Fruit fly (Drosophila melanogaster) whole organism, embryonic: ENCODE measurements around the gene CG44040.
A peak's percentile ranks its signal among the peaks of the same experiment; 100 is the strongest.

ENCODE experiments used
- Awh ChIP-seq: fragments of 200-800 bp; sonication (Bioruptor generic); IDR thresholded peaks from 2 replicates; pipeline ENCODE4, ENCODE4 v1.3.6; 2022; ENCODE audit warnings: missing biosample characterization, missing genetic modification characterization
- C15 ChIP-seq: fragments of 200-800 bp; sonication (Bioruptor generic); IDR thresholded peaks from 3 replicates; pipeline ENCODE4 v1.3.6; 2022; ENCODE audit warnings: missing biosample characterization, missing genetic modification characterization
- CG10431 ChIP-seq: fragments of 200-800 bp; sonication (Bioruptor generic); optimal IDR thresholded peaks from 3 replicates; lab custom pipeline; 2018; ENCODE audit warnings: missing biosample characterization, mild to moderate bottlenecking, missing genetic modification characterization
- CG11456 ChIP-seq: fragments of 200-800 bp; sonication (Bioruptor generic); IDR thresholded peaks from 3 replicates; pipeline ENCODE4 v1.3.6; 2022; ENCODE audit warnings: missing biosample characterization, missing genetic modification characterization
- CG12219 ChIP-seq: fragments of 200-800 bp; sonication (Bioruptor generic); optimal IDR thresholded peaks from 3 replicates; lab custom pipeline; 2018; ENCODE audit warnings: missing biosample characterization, mild to moderate bottlenecking, missing genetic modification characterization
- CG15479 ChIP-seq: fragments of 200-800 bp; sonication (Bioruptor generic); optimal IDR thresholded peaks from 3 replicates; lab custom pipeline; 2019; ENCODE audit warnings: missing biosample characterization, mild to moderate bottlenecking, missing genetic modification characterization, moderate library complexity
- CG15601 ChIP-seq: fragments of 200-800 bp; sonication (Bioruptor generic); optimal IDR thresholded peaks from 3 replicates; lab custom pipeline; 2019; ENCODE audit warnings: missing biosample characterization, mild to moderate bottlenecking, missing genetic modification characterization, moderate library complexity
- CG16863 ChIP-seq: fragments of 200-800 bp; sonication (Bioruptor generic); optimal IDR thresholded peaks from 3 replicates; lab custom pipeline; 2016; ENCODE audit warnings: missing biosample characterization, missing genetic modification characterization
- CG17186 ChIP-seq: fragments of 200-800 bp; sonication (Bioruptor generic); optimal IDR thresholded peaks from 3 replicates; lab custom pipeline; 2017; ENCODE audit warnings: missing biosample characterization, missing genetic modification reagents, missing genetic modification characterization
- CG17359 ChIP-seq: fragments of 200-800 bp; sonication (Bioruptor generic); optimal IDR thresholded peaks from 3 replicates; lab custom pipeline; 2018; ENCODE audit warnings: missing biosample characterization, mild to moderate bottlenecking, missing genetic modification characterization, moderate library complexity
- CG2120 ChIP-seq: fragments of 200-800 bp; sonication (Bioruptor generic); optimal IDR thresholded peaks from 3 replicates; lab custom pipeline; 2016; ENCODE audit warnings: missing biosample characterization, missing genetic modification characterization
- CG33213 ChIP-seq: fragments of 200-800 bp; sonication (Bioruptor generic); optimal IDR thresholded peaks from 3 replicates; lab custom pipeline; 2016; ENCODE audit warnings: missing biosample characterization, missing genetic modification characterization
- CG34422 ChIP-seq: fragments of 200-800 bp; sonication (Bioruptor generic); IDR thresholded peaks from 3 replicates; pipeline ENCODE4 v1.3.6; 2022; ENCODE audit warnings: missing biosample characterization, missing genetic modification characterization
- CG7928 ChIP-seq: fragments of 200-800 bp; sonication (Bioruptor generic); optimal IDR thresholded peaks from 2 replicates; lab custom pipeline; 2017; ENCODE audit warnings: missing biosample characterization, mild to moderate bottlenecking, missing genetic modification characterization
- CG8359 ChIP-seq: fragments of 200-800 bp; sonication (Bioruptor generic); optimal IDR thresholded peaks from 2 replicates; lab custom pipeline; 2017; ENCODE audit warnings: missing biosample characterization, mild to moderate bottlenecking, missing genetic modification characterization, borderline replicate concordance
- CG9797 ChIP-seq: fragments of 200-800 bp; sonication (Bioruptor generic); optimal IDR thresholded peaks from 3 replicates; lab custom pipeline; 2018; ENCODE audit warnings: missing biosample characterization, mild to moderate bottlenecking, missing genetic modification characterization
- Dref ChIP-seq: fragments of 200-800 bp; sonication (Bioruptor generic); IDR thresholded peaks from 2 replicates; pipeline ENCODE4 v1.3.6; 2022; ENCODE audit warnings: missing biosample characterization, missing genetic modification characterization
- Drgx ChIP-seq: fragments of 200-800 bp; sonication (Bioruptor generic); IDR thresholded peaks from 2 replicates; pipeline ENCODE4 v1.3.6; 2022; ENCODE audit warnings: missing biosample characterization, missing genetic modification characterization
- HLH4C ChIP-seq: fragments of 200-800 bp; sonication (Bioruptor generic); IDR thresholded peaks from 3 replicates; pipeline ENCODE4 v1.3.6; 2022; ENCODE audit warnings: missing biosample characterization, missing genetic modification characterization; ENCODE audit not compliant: partially characterized antibody
- HLH54F ChIP-seq: fragments of 200-800 bp; sonication (Bioruptor generic); optimal IDR thresholded peaks from 3 replicates; lab custom pipeline; 2016; ENCODE audit warnings: missing biosample characterization, missing genetic modification characterization
- HmgD ChIP-seq: fragments of 200-800 bp; sonication (Bioruptor generic); optimal IDR thresholded peaks from 3 replicates; lab custom pipeline; 2016; ENCODE audit warnings: missing biosample characterization, missing genetic modification characterization
- Kr ChIP-seq: fragments of 200-800 bp; sonication (Bioruptor generic); optimal IDR thresholded peaks from 2 replicates; lab custom pipeline; 2017; ENCODE audit warnings: missing biosample characterization, mild to moderate bottlenecking, missing genetic modification characterization
- MESR4 ChIP-seq: fragments of 200-800 bp; sonication (Bioruptor generic); optimal IDR thresholded peaks from 2 replicates; lab custom pipeline; 2018; ENCODE audit warnings: missing biosample characterization, mild to moderate bottlenecking, missing genetic modification characterization, moderate library complexity
- Med ChIP-seq: fragments of 200-800 bp; sonication (Bioruptor generic); peaks from one replicate; lab custom pipeline; 2016; ENCODE audit warnings: missing biosample characterization, missing genetic modification characterization, mild to moderate bottlenecking, inconsistent platforms, moderate library complexity
- Meics ChIP-seq: fragments of 200-800 bp; sonication (Bioruptor generic); optimal IDR thresholded peaks from 2 replicates; lab custom pipeline; 2017; ENCODE audit warnings: missing biosample characterization, mild to moderate bottlenecking, missing genetic modification characterization
- Myb ChIP-seq: fragments of 200-800 bp; sonication (Bioruptor generic); optimal IDR thresholded peaks from 2 replicates; lab custom pipeline; 2016; ENCODE audit warnings: missing biosample characterization, missing genetic modification characterization
- NfI ChIP-seq: fragments of 200-800 bp; sonication (Bioruptor generic); optimal IDR thresholded peaks from 3 replicates; lab custom pipeline; 2018; ENCODE audit warnings: missing biosample characterization, mild to moderate bottlenecking, missing genetic modification characterization, moderate library complexity
- Sin3A ChIP-seq: fragments of >200 bp; optimal IDR thresholded peaks from 2 replicates; lab custom pipeline; 2018
- YL-1 ChIP-seq: fragments of 200-800 bp; sonication (Bioruptor generic); optimal IDR thresholded peaks from 3 replicates; lab custom pipeline; 2017; ENCODE audit warnings: missing biosample characterization, mild to moderate bottlenecking, missing genetic modification characterization
- az2 ChIP-seq: fragments of 200-800 bp; sonication (Bioruptor generic); optimal IDR thresholded peaks from 3 replicates; lab custom pipeline; 2016; ENCODE audit warnings: missing biosample characterization, missing genetic modification characterization
- bigmax ChIP-seq: fragments of 200-800 bp; sonication (Bioruptor generic); optimal IDR thresholded peaks from 2 replicates; lab custom pipeline; 2018; ENCODE audit warnings: missing biosample characterization, mild to moderate bottlenecking, missing genetic modification characterization
- bowl ChIP-seq: fragments of 200-800 bp; sonication (Bioruptor generic); IDR thresholded peaks from 2 replicates; pipeline ENCODE4 v1.3.6; 2022; ENCODE audit warnings: missing biosample characterization, missing genetic modification characterization
- caup ChIP-seq: fragments of 200-800 bp; sonication (Bioruptor generic); optimal IDR thresholded peaks from 3 replicates; lab custom pipeline; 2017; ENCODE audit warnings: missing biosample characterization, mild to moderate bottlenecking, missing genetic modification characterization, moderate library complexity; ENCODE audit not compliant: severe bottlenecking
- cg ChIP-seq: fragments of 200-800 bp; sonication (Bioruptor generic); optimal IDR thresholded peaks from 3 replicates; lab custom pipeline; 2019; ENCODE audit warnings: missing biosample characterization, mild to moderate bottlenecking, missing genetic modification characterization, moderate library complexity
- chif ChIP-seq, 2 experiments: fragments of 200-800 bp; sonication (Bioruptor generic); optimal IDR thresholded peaks; 3 replicates each; lab custom pipeline; 2016; ENCODE audit warnings: missing biosample characterization in 2 of 2, missing genetic modification characterization in 2 of 2
- ci ChIP-seq: fragments of 200-800 bp; sonication (Bioruptor generic); IDR thresholded peaks from 3 replicates; pipeline ENCODE4 v1.3.6; 2022; ENCODE audit warnings: missing biosample characterization, missing genetic modification characterization
- da ChIP-seq: fragments of 200-800 bp; sonication (Bioruptor generic); optimal IDR thresholded peaks from 2 replicates; lab custom pipeline; 2016; ENCODE audit warnings: missing biosample characterization, missing genetic modification characterization
- dm ChIP-seq: fragments of 200-800 bp; sonication (Bioruptor generic); optimal IDR thresholded peaks from 3 replicates; lab custom pipeline; 2016; ENCODE audit warnings: missing biosample characterization, missing genetic modification characterization
- ems ChIP-seq: fragments of 200-800 bp; sonication (Bioruptor generic); optimal IDR thresholded peaks from 3 replicates; lab custom pipeline; 2016; ENCODE audit warnings: missing biosample characterization, missing genetic modification characterization
- fd64A ChIP-seq: fragments of 200-800 bp; sonication (Bioruptor generic); optimal IDR thresholded peaks from 3 replicates; lab custom pipeline; 2018; ENCODE audit warnings: missing biosample characterization, mild to moderate bottlenecking, missing genetic modification characterization
- fru ChIP-seq: fragments of >200 bp; optimal IDR thresholded peaks from 2 replicates; lab custom pipeline; 2017
- gcm2 ChIP-seq: fragments of 200-800 bp; sonication (Bioruptor generic); optimal IDR thresholded peaks from 2 replicates; lab custom pipeline; 2016; ENCODE audit warnings: missing biosample characterization, missing genetic modification characterization
- gro ChIP-seq: fragments of 200-800 bp; sonication (Bioruptor generic); optimal IDR thresholded peaks from 2 replicates; lab custom pipeline; 2016; ENCODE audit warnings: missing biosample characterization, missing genetic modification characterization
- lola ChIP-seq, 3 experiments: fragments of >200 bp in 2 of 3; fragments of 200-800 bp in 1 of 3; sonication (Bioruptor generic) in 1 of 3; optimal IDR thresholded peaks; 2 replicates each; lab custom pipeline; 2017 to 2019; ENCODE audit warnings: missing biosample characterization in 3 of 3, missing genetic modification characterization in 3 of 3, mild to moderate bottlenecking in 1 of 3, moderate library complexity in 1 of 3
- mirr ChIP-seq: fragments of 200-800 bp; sonication (Bioruptor generic); optimal IDR thresholded peaks from 3 replicates; lab custom pipeline; 2018; ENCODE audit warnings: missing biosample characterization, mild to moderate bottlenecking, missing genetic modification characterization
- otp ChIP-seq: fragments of 200-800 bp; sonication (Bioruptor generic); IDR thresholded peaks from 3 replicates; pipeline ENCODE4, ENCODE4 v1.3.6; 2022; ENCODE audit warnings: missing biosample characterization, missing genetic modification characterization
- pfk ChIP-seq: fragments of 200-800 bp; sonication (Bioruptor generic); optimal IDR thresholded peaks from 2 replicates; lab custom pipeline; 2018; ENCODE audit warnings: missing biosample characterization, mild to moderate bottlenecking, missing genetic modification characterization, moderate library complexity
- sens ChIP-seq: fragments of 200-800 bp; sonication (Bioruptor generic); peaks from one replicate; lab custom pipeline; 2016; ENCODE audit warnings: missing biosample characterization, missing genetic modification characterization
- sens-2 ChIP-seq: fragments of 200-800 bp; sonication (Bioruptor generic); IDR thresholded peaks from 2 replicates; pipeline ENCODE4 v1.3.6; 2022; ENCODE audit warnings: missing biosample characterization, missing genetic modification characterization
- vnd ChIP-seq: fragments of 200-800 bp; sonication (Bioruptor generic); IDR thresholded peaks from 3 replicates; pipeline ENCODE4 v1.3.6; 2022; ENCODE audit warnings: missing biosample characterization, missing genetic modification characterization; ENCODE audit not compliant: partially characterized antibody
- wdn ChIP-seq: fragments of 200-800 bp; sonication (Bioruptor generic); IDR thresholded peaks from 2 replicates; pipeline ENCODE4 v1.3.6; 2022; ENCODE audit warnings: missing biosample characterization, missing genetic modification characterization
- zfh2 ChIP-seq: fragments of 200-800 bp; sonication (Bioruptor generic); optimal IDR thresholded peaks from 2 replicates; lab custom pipeline; 2016; ENCODE audit warnings: missing biosample characterization, missing genetic modification characterization

The CG44040 gene

dm6 chr3R:15332994-15333393 is 12.8 kb downstream of the CG44040 start, which contains the start of the genes Fkbp39 and Cyfip (continued):
- TF ChIP-seq CG17186 (GFP tag; lab: Kevin White, UChicago), result peak; percentile 98
- TF ChIP-seq mirr (GFP tag; lab: Kevin White, UChicago), result peak; percentile 21
- TF ChIP-seq CG10431 (GFP tag; lab: Kevin White, UChicago), result no peak
- peak; percentile 67; the same call in 2 of the 3 replicates for TF ChIP-seq ci (GFP tag; lab: Robert Waterston, UW)
- TF ChIP-seq CG7928 (GFP tag; lab: Kevin White, UChicago), result peak; percentile 38
- TF ChIP-seq gro (GFP tag; lab: Kevin White, UChicago), result peak; percentile 85
- TF ChIP-seq da (GFP tag; lab: Kevin White, UChicago), result peak; percentile 51
- TF ChIP-seq cg (GFP tag; lab: Kevin White, UChicago), result peak; percentile 47
- TF ChIP-seq Dref (GFP tag; lab: Robert Waterston, UW), result peak; percentile 99
- TF ChIP-seq CG9797, result peak; percentile 87
- TF ChIP-seq CG15601 (tag; lab: Kevin White, UChicago), result peak; percentile 53
- TF ChIP-seq otp (GFP tag; lab: Robert Waterston, UW), result no peak
- TF ChIP-seq az2 (GFP tag; lab: Kevin White, UChicago), result peak; percentile 6
- peak; percentile 69 for TF ChIP-seq Myb (GFP tag; lab: Kevin White, UChicago)
- peak; percentile 26 for TF ChIP-seq bigmax
- TF ChIP-seq fru (lab: Kevin White, UChicago), result no peak
- peak in 1 of 2 experiments; percentile 36 for TF ChIP-seq chif (GFP tag; optimal IDR thresholded peaks at IDR 0.05; lab: Kevin White, UChicago)
- no peak for TF ChIP-seq sens-2 (GFP tag; lab: Robert Waterston, UW)
- TF ChIP-seq HLH54F (GFP tag; lab: Kevin White, UChicago), result peak; percentile 64
- peak; percentile 14 for TF ChIP-seq gcm2 (GFP tag; lab: Kevin White, UChicago)
- peak; percentile 80 for TF ChIP-seq HLH4C
- no peak for TF ChIP-seq Kr (GFP tag; lab: Kevin White, UChicago)
- no peak for TF ChIP-seq wdn (GFP tag; lab: Robert Waterston, UW)
- peak; percentile 62; the same call in 1 of the 3 replicates for TF ChIP-seq CG11456
- TF ChIP-seq zfh2 (GFP tag; lab: Kevin White, UChicago), result peak; percentile 76
- TF ChIP-seq lola (GFP tag; optimal IDR thresholded peaks at IDR 0.05; lab: Kevin White, UChicago), result no peak
- TF ChIP-seq dm, result peak; percentile 97
- peak; percentile 98 for TF ChIP-seq YL-1 (GFP tag; lab: Kevin White, UChicago)
- TF ChIP-seq NfI (GFP tag; lab: Kevin White, UChicago), result peak; percentile 34
- no peak for TF ChIP-seq Awh (GFP tag; lab: Robert Waterston, UW)
- peak; percentile 21 for TF ChIP-seq CG17359 (tag; lab: Kevin White, UChicago)
- TF ChIP-seq CG15479, result no peak
- TF ChIP-seq Med, result peak; percentile 98
- peak; percentile 70 for TF ChIP-seq CG33213 (GFP tag; lab: Kevin White, UChicago)
- TF ChIP-seq Drgx (GFP tag; lab: Robert Waterston, UW), result no peak
- TF ChIP-seq MESR4 (GFP tag; lab: Kevin White, UChicago), result peak; percentile 94
- TF ChIP-seq sens, result peak; percentile 91
- peak; percentile 64 for TF ChIP-seq caup (GFP tag; lab: Kevin White, UChicago)
- peak; percentile 71 for TF ChIP-seq CG2120 (GFP tag; lab: Kevin White, UChicago)
- TF ChIP-seq pfk (GFP tag; lab: Kevin White, UChicago), result peak; percentile 15
- no peak for TF ChIP-seq C15
- TF ChIP-seq CG16863 (GFP tag; lab: Kevin White, UChicago), result peak; percentile 9
- peak; percentile 84 for TF ChIP-seq Sin3A (lab: Kevin White, UChicago)
- TF ChIP-seq Meics, result peak; percentile 36
- no peak for TF ChIP-seq fd64A
- TF ChIP-seq vnd (GFP tag; lab: Robert Waterston, UW), result peak; percentile 44; the same call in 1 of the 3 replicates
- no peak for TF ChIP-seq bowl (GFP tag; lab: Robert Waterston, UW)
- TF ChIP-seq CG8359, result no peak
- peak; percentile 53 for TF ChIP-seq ems (GFP tag; lab: Kevin White, UChicago)
- peak; percentile 87 for TF ChIP-seq HmgD (GFP tag; lab: Kevin White, UChicago)
- peak; percentile 94 for TF ChIP-seq CG34422
- TF ChIP-seq CG12219 (GFP tag; lab: Kevin White, UChicago), result no peak
